Fruit fly (Drosophila melanogaster) whole organism, embryonic: ENCODE data around the gene Dic1.

Experiments
- CG10959 ChIP-seq: fragments of 200-800 bp; sonication (Bioruptor generic); IDR thresholded peaks from 2 replicates; pipeline ENCODE4 v1.3.6; 2022; ENCODE audit warnings: missing biosample characterization, missing genetic modification characterization
- CG11696 ChIP-seq: fragments of 200-800 bp; sonication (Bioruptor generic); IDR thresholded peaks from 2 replicates; pipeline ENCODE4 v1.3.6; 2022; ENCODE audit warnings: missing biosample characterization, missing genetic modification characterization
- CG12659 ChIP-seq: fragments of 200-800 bp; sonication (Bioruptor generic); optimal IDR thresholded peaks from 3 replicates; lab custom pipeline; 2017; ENCODE audit warnings: mild to moderate bottlenecking, missing biosample characterization, missing genetic modification reagents, missing genetic modification characterization
- CG13424 ChIP-seq: fragments of 200-800 bp; sonication (Bioruptor generic); optimal IDR thresholded peaks from 2 replicates; lab custom pipeline; 2019; ENCODE audit warnings: missing biosample characterization, mild to moderate bottlenecking, missing genetic modification characterization, moderate library complexity
- CG17328 ChIP-seq: fragments of 200-800 bp; sonication (Bioruptor generic); IDR thresholded peaks from 2 replicates; pipeline ENCODE4 v1.3.6; 2022; ENCODE audit warnings: missing biosample characterization, missing genetic modification characterization
- CG18011 ChIP-seq: fragments of 200-800 bp; sonication (Bioruptor generic); optimal IDR thresholded peaks from 2 replicates; lab custom pipeline; 2017; ENCODE audit warnings: missing biosample characterization, missing genetic modification characterization, mild to moderate bottlenecking, moderate library complexity, missing genotype
- CG2678 ChIP-seq: fragments of 200-800 bp; sonication (Bioruptor generic); optimal IDR thresholded peaks from 3 replicates; lab custom pipeline; 2019; ENCODE audit warnings: missing biosample characterization, mild to moderate bottlenecking, missing genetic modification characterization, moderate library complexity
- CG3163 ChIP-seq: fragments of 200-800 bp; sonication (Bioruptor generic); optimal IDR thresholded peaks from 3 replicates; lab custom pipeline; 2016; ENCODE audit warnings: missing biosample characterization, missing genetic modification characterization
- CG3281 ChIP-seq: fragments of 200-800 bp; sonication (Bioruptor generic); optimal IDR thresholded peaks from 3 replicates; lab custom pipeline; 2017; ENCODE audit warnings: missing biosample characterization, mild to moderate bottlenecking, missing genetic modification characterization
- CG34422 ChIP-seq: fragments of 200-800 bp; sonication (Bioruptor generic); IDR thresholded peaks from 3 replicates; pipeline ENCODE4 v1.3.6; 2022; ENCODE audit warnings: missing biosample characterization, missing genetic modification characterization
- CG3995 ChIP-seq: fragments of 200-800 bp; sonication (Bioruptor generic); optimal IDR thresholded peaks from 3 replicates; lab custom pipeline; 2016; ENCODE audit warnings: missing biosample characterization, missing genetic modification characterization
- CG4854 ChIP-seq: fragments of 200-800 bp; sonication (Bioruptor generic); optimal IDR thresholded peaks from 2 replicates; lab custom pipeline; 2016; ENCODE audit warnings: missing biosample characterization, missing genetic modification characterization, inconsistent platforms
- CG5953 ChIP-seq: fragments of 200-800 bp; sonication (Bioruptor generic); IDR thresholded peaks from 2 replicates; pipeline ENCODE4 v1.3.6; 2022; ENCODE audit warnings: missing biosample characterization, missing genetic modification characterization
- CG6791 ChIP-seq: fragments of 200-800 bp; sonication (Bioruptor generic); IDR thresholded peaks from 3 replicates; pipeline ENCODE4 v1.3.6; 2022; ENCODE audit warnings: missing biosample characterization, missing genetic modification characterization; ENCODE audit not compliant: partially characterized antibody
- CG8765 ChIP-seq: fragments of 200-800 bp; sonication (Bioruptor generic); IDR thresholded peaks from 2 replicates; pipeline ENCODE4 v1.3.6; 2022; ENCODE audit warnings: missing biosample characterization, missing genetic modification characterization
- Deaf1 ChIP-seq: fragments of 200-800 bp; optimal IDR thresholded peaks from 3 replicates; lab custom pipeline; 2019; ENCODE audit warnings: missing biosample characterization, mild to moderate bottlenecking, missing genetic modification characterization, moderate library complexity
- Dll ChIP-seq: fragments of 200-800 bp; sonication (Bioruptor generic); IDR thresholded peaks from 4 replicates; pipeline ENCODE4 v1.3.6; 2022; ENCODE audit warnings: missing biosample characterization, missing genetic modification characterization; ENCODE audit not compliant: partially characterized antibody
- Dref ChIP-seq: fragments of 200-800 bp; sonication (Bioruptor generic); IDR thresholded peaks from 2 replicates; pipeline ENCODE4 v1.3.6; 2022; ENCODE audit warnings: missing biosample characterization, missing genetic modification characterization
- E2f2 ChIP-seq: fragments of 200-800 bp; sonication (Bioruptor generic); IDR thresholded peaks from 2 replicates; pipeline ENCODE4 v1.3.6; 2022; ENCODE audit warnings: missing biosample characterization, missing genetic modification characterization
- Hmr ChIP-seq: fragments of 200-800 bp; sonication (Bioruptor generic); optimal IDR thresholded peaks from 3 replicates; lab custom pipeline; 2017; ENCODE audit warnings: mild to moderate bottlenecking, missing biosample characterization, missing genetic modification reagents, missing genetic modification characterization
- Jarid2 ChIP-seq: fragments of 200-800 bp; sonication (Bioruptor generic); optimal IDR thresholded peaks from 3 replicates; lab custom pipeline; 2017; ENCODE audit warnings: mild to moderate bottlenecking, missing biosample characterization, missing genetic modification reagents, missing genetic modification characterization
- Med ChIP-seq: fragments of 200-800 bp; sonication (Bioruptor generic); peaks from one replicate; lab custom pipeline; 2016; ENCODE audit warnings: missing biosample characterization, missing genetic modification characterization, mild to moderate bottlenecking, inconsistent platforms, moderate library complexity
- NK7.1 ChIP-seq: fragments of 200-800 bp; sonication (Bioruptor generic); optimal IDR thresholded peaks from 3 replicates; lab custom pipeline; 2016; ENCODE audit warnings: missing biosample characterization, missing genetic modification characterization
- Nf-YA ChIP-seq: fragments of 200-800 bp; sonication (Bioruptor generic); IDR thresholded peaks from 2 replicates; pipeline ENCODE4 v1.3.6; 2022; ENCODE audit warnings: missing biosample characterization, missing genetic modification characterization
- Pdp1 ChIP-seq, 2 experiments: fragments of 200-800 bp; sonication (Bioruptor generic); optimal IDR thresholded peaks; 3 replicates each; lab custom pipeline; 2016; ENCODE audit warnings: missing biosample characterization in 2 of 2, missing genetic modification characterization in 2 of 2, mild to moderate bottlenecking in 1 of 2, moderate library complexity in 1 of 2
- Poxn ChIP-seq: fragments of 200-800 bp; sonication (Bioruptor generic); IDR thresholded peaks from 2 replicates; pipeline ENCODE4 v1.3.6; 2022; ENCODE audit warnings: missing biosample characterization, missing genetic modification characterization
- Trl ChIP-seq, 3 experiments: fragments of >200 bp in 2 of 3; fragments of 200-800 bp in 1 of 3; sonication (Bioruptor generic) in 1 of 3; optimal IDR thresholded peaks; 2 replicates in 1 of 3; 3 replicates in 2 of 3; lab custom pipeline; 2016 to 2017; ENCODE audit warnings: missing biosample characterization in 1 of 3, missing genetic modification characterization in 1 of 3
- Usf ChIP-seq: fragments of 200-800 bp; sonication (Bioruptor generic); optimal IDR thresholded peaks from 2 replicates; lab custom pipeline; 2017; ENCODE audit warnings: missing genotype, missing biosample characterization, missing genetic modification characterization
- Xrp1 ChIP-seq: fragments of 200-800 bp; sonication (Bioruptor generic); IDR thresholded peaks from 2 replicates; pipeline ENCODE4 v1.3.6; 2022; ENCODE audit warnings: missing biosample characterization, missing genetic modification characterization
- chinmo ChIP-seq: fragments of 200-800 bp; sonication (Bioruptor generic); IDR thresholded peaks from 4 replicates; pipeline ENCODE4 v1.3.6; 2022; ENCODE audit warnings: missing biosample characterization, missing genetic modification characterization; ENCODE audit not compliant: partially characterized antibody
- chm ChIP-seq: fragments of 200-800 bp; sonication (Bioruptor generic); IDR thresholded peaks from 2 replicates; pipeline ENCODE4 v1.3.6; 2022; ENCODE audit warnings: missing biosample characterization, missing genetic modification characterization
- ci ChIP-seq: fragments of 200-800 bp; sonication (Bioruptor generic); IDR thresholded peaks from 3 replicates; pipeline ENCODE4 v1.3.6; 2022; ENCODE audit warnings: missing biosample characterization, missing genetic modification characterization
- corto ChIP-seq: fragments of 200-800 bp; sonication (Bioruptor generic); optimal IDR thresholded peaks from 2 replicates; lab custom pipeline; 2016; ENCODE audit warnings: missing biosample characterization, mild to moderate bottlenecking, missing genetic modification characterization, moderate library complexity
- crol ChIP-seq: fragments of 200-800 bp; sonication (Bioruptor generic); IDR thresholded peaks from 2 replicates; pipeline ENCODE4 v1.3.6; 2022; ENCODE audit warnings: missing biosample characterization, missing genetic modification characterization
- gfzf ChIP-seq: fragments of 200-800 bp; sonication (Bioruptor generic); optimal IDR thresholded peaks from 2 replicates; lab custom pipeline; 2016; ENCODE audit warnings: missing biosample characterization, mild to moderate bottlenecking, missing genetic modification characterization, moderate library complexity
- kni ChIP-seq: fragments of 200-800 bp; sonication (Bioruptor generic); optimal IDR thresholded peaks from 3 replicates; lab custom pipeline; 2017; ENCODE audit warnings: mild to moderate bottlenecking, missing biosample characterization, missing genetic modification reagents, missing genetic modification characterization
- lov ChIP-seq, 2 experiments: fragments of 200-800 bp in 1 of 2; fragments of >200 bp in 1 of 2; sonication (Bioruptor generic) in 1 of 2; IDR thresholded peaks in 1 of 2; optimal IDR thresholded peaks in 1 of 2; 2 replicates in 1 of 2; 3 replicates in 1 of 2; pipeline versions ENCODE4 v1.3.6 to Lab custom; 2017 to 2022; ENCODE audit warnings: missing biosample characterization in 1 of 2, missing genetic modification characterization in 1 of 2
- nom ChIP-seq: fragments of 200-800 bp; sonication (Bioruptor generic); optimal IDR thresholded peaks from 2 replicates; lab custom pipeline; 2017; ENCODE audit warnings: missing biosample characterization, missing genetic modification characterization, mild to moderate bottlenecking, moderate library complexity, missing genetic modification reagents
- oc ChIP-seq: fragments of 200-800 bp; sonication (Bioruptor generic); optimal IDR thresholded peaks from 2 replicates; lab custom pipeline; 2018; ENCODE audit warnings: missing biosample characterization, mild to moderate bottlenecking, missing genetic modification characterization, moderate library complexity
- phol ChIP-seq: fragments of 200-800 bp; sonication (Bioruptor generic); optimal IDR thresholded peaks from 3 replicates; lab custom pipeline; 2018; ENCODE audit warnings: missing biosample characterization, mild to moderate bottlenecking, missing genetic modification characterization, moderate library complexity
- pita ChIP-seq: fragments of 200-800 bp; sonication (Bioruptor generic); optimal IDR thresholded peaks from 2 replicates; lab custom pipeline; 2017; ENCODE audit warnings: missing biosample characterization, mild to moderate bottlenecking, missing genetic modification characterization
- pzg ChIP-seq: fragments of 200-800 bp; sonication (Bioruptor generic); optimal IDR thresholded peaks from 3 replicates; lab custom pipeline; 2018; ENCODE audit warnings: missing biosample characterization, mild to moderate bottlenecking, missing genetic modification characterization, moderate library complexity
- sens ChIP-seq: fragments of 200-800 bp; sonication (Bioruptor generic); peaks from one replicate; lab custom pipeline; 2016; ENCODE audit warnings: missing biosample characterization, missing genetic modification characterization
- sim ChIP-seq: fragments of 200-800 bp; sonication (Bioruptor generic); IDR thresholded peaks from 2 replicates; pipeline ENCODE4 v1.3.6; 2022; ENCODE audit warnings: missing biosample characterization, missing genetic modification characterization
- stwl ChIP-seq: fragments of 200-800 bp; sonication (Bioruptor generic); optimal IDR thresholded peaks from 3 replicates; lab custom pipeline; 2018; ENCODE audit warnings: missing biosample characterization, mild to moderate bottlenecking, missing genetic modification characterization, moderate library complexity

Gene Dic1

DNA sequence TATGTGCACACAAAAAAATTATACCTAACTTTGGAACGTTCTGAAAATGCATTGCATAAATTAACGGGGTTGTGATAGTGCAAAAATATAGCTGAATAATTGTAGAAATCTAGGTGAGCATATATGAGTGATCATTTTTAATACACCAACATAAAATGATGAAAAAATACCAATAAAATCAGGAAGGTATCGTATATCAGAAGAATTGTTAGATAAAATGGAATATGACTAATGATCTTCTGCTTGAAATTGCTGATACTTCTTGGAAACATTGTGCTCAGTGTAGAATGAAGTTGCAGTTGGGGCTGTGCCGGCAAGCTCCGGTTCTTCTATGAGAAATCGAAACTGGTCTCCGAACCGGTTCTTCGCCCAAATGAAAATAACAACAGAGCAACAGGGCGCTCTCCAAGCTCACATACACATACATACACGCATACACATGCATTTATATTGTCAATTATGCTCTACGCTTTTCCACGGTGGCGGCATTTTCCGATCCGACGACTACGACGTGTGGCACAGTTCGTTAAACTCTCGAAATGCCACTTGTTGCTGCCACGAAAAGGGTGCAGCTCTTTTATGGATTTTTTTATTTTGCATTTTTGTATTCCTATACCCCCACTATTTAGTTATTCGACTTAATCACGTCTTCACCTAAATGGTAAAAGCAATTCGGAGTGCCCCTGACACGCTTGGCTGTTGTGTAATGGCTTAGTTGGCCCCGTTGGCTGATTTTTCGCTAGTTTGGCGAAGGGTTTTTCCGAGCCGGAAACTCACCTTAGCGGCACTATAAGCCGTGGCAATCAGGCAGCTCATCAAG lies 36.4 kb downstream of the Dic1 start (continued):
- TF ChIP-seq Dref (GFP tag; lab: Robert Waterston, UW) (no peak), gfzf (no peak), Hmr (GFP tag; lab: Kevin White, UChicago) (peak; percentile 87), Nf-YA (GFP tag; lab: Robert Waterston, UW) (0 out of 2 replicates have a peak, but pooled peaks have one; percentile 14), corto (GFP tag; lab: Kevin White, UChicago) (peak; percentile 48), CG3995 (GFP tag; lab: Kevin White, UChicago) (peak; percentile 28), nom (peak; percentile 91), CG11696 (GFP tag; lab: Robert Waterston, UW) (peak; percentile 62; the same call in 1 of the 2 replicates), CG4854 (peak; percentile 83), CG10959 (peak; percentile 32), crol (GFP tag; lab: Robert Waterston, UW) (no peak), CG13424 (tag; lab: Kevin White, UChicago) (peak; percentile 92), Poxn (GFP tag; lab: Robert Waterston, UW) (peak; percentile 39; the same call in 1 of the 2 replicates), CG8765 (no peak; the same call in 1 of the 2 replicates)

DNA sequence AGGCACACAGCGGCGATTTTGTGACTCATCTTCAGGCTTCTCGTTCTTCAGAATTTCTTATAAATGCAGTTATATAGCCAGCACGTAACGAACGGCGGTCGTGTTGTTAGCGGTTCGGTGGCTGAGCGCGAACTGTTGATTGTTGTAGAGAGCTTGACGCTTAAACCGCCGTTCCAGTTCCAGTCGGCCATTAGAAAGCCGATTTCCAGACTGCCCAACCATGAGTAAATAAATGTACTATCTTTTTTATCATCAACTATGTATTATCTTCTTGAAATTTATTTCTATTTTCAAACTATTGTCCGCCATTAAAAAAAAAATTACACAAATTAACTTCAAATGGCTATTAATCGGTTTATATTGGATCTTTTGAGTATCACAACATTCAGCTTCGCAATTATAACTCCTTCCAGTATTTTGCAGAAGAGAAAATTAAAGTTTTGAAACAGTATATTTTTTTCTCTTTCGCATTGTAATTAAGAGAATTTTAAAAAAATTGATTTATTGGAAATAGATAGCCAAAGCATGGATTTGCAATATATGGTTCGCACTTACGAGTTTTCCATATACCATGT lies 37.1 kb downstream of the Dic1 start, which contains the start of gene GILT1:
Gene GILT1 (minus strand): TSS at position 141 of the 575 bp plus-strand sequence.
- peak; percentile 16 to 34 for TF ChIP-seq Trl (optimal IDR thresholded peaks at IDR 0.05; lab: Kevin White, UChicago)
- no peak for TF ChIP-seq Trl (GFP tag; optimal IDR thresholded peaks at IDR 0.05; lab: Kevin White, UChicago)
- TF ChIP-seq Xrp1: 0 out of 2 replicates have a peak, but pooled peaks have one; percentile 9
- TF ChIP-seq CG3163 (GFP tag; lab: Kevin White, UChicago): peak; percentile 91
- TF ChIP-seq CG2678 (tag; lab: Kevin White, UChicago): peak; percentile 7
- TF ChIP-seq sens (GFP tag; lab: Kevin White, UChicago): peak; percentile 63
- TF ChIP-seq chinmo: 0 out of 4 replicates have a peak, but pooled peaks have one; percentile 62
- no peak for TF ChIP-seq CG6791 (GFP tag; lab: Robert Waterston, UW)
- no peak for TF ChIP-seq pita (GFP tag; lab: Kevin White, UChicago)
- TF ChIP-seq lov (optimal IDR thresholded peaks at IDR 0.05; lab: Kevin White, UChicago): no peak
- TF ChIP-seq lov (GFP tag; IDR thresholded peaks at IDR 0.05; lab: Robert Waterston, UW): 0 out of 3 replicates have a peak, but pooled peaks have one; percentile 35
- peak; percentile 6 for TF ChIP-seq stwl (tag; lab: Kevin White, UChicago)
- TF ChIP-seq Dll (GFP tag; lab: Robert Waterston, UW): peak; percentile 28; the same call in 1 of the 4 replicates
- no peak for TF ChIP-seq NK7.1
- no peak for TF ChIP-seq Poxn (GFP tag; lab: Robert Waterston, UW)
- peak; percentile 18 for TF ChIP-seq CG12659 (GFP tag; lab: Kevin White, UChicago)
- 0 out of 3 replicates have a peak, but pooled peaks have one; percentile 35 for TF ChIP-seq CG34422 (GFP tag; lab: Robert Waterston, UW)
- TF ChIP-seq pzg: peak; percentile 0
- TF ChIP-seq CG17328: 0 out of 2 replicates have a peak, but pooled peaks have one; percentile 13
- no peak for TF ChIP-seq Usf (GFP tag; lab: Kevin White, UChicago)
- 0 out of 2 replicates have a peak, but pooled peaks have one; percentile 15 for TF ChIP-seq sim
- TF ChIP-seq kni (GFP tag; lab: Kevin White, UChicago): peak; percentile 0
- peak; percentile 12 for TF ChIP-seq phol (tag; lab: Kevin White, UChicago)
- TF ChIP-seq Jarid2 (GFP tag; lab: Kevin White, UChicago): peak; percentile 65
- peak; percentile 26; the same call in 1 of the 3 replicates for TF ChIP-seq ci (GFP tag; lab: Robert Waterston, UW)
- peak; percentile 5 for TF ChIP-seq oc (tag; lab: Kevin White, UChicago)
- peak; percentile 6; the same call in 1 of the 2 replicates for TF ChIP-seq E2f2 (GFP tag; lab: Robert Waterston, UW)
- TF ChIP-seq CG18011 (GFP tag; lab: Kevin White, UChicago): peak; percentile 96
- TF ChIP-seq Pdp1 (GFP tag; optimal IDR thresholded peaks at IDR 0.05; lab: Kevin White, UChicago): peak in 1 of 2 experiments; percentile 31
- TF ChIP-seq CG5953 (GFP tag; lab: Robert Waterston, UW): no peak
- peak; percentile 13 for TF ChIP-seq Deaf1
- TF ChIP-seq Med (GFP tag; lab: Kevin White, UChicago): peak; percentile 59
- TF ChIP-seq CG3281 (GFP tag; lab: Kevin White, UChicago): no peak
- TF ChIP-seq chm (GFP tag; lab: Robert Waterston, UW): peak; percentile 52; the same call in 1 of the 2 replicates
